Worm (Caenorhabditis elegans) whole organism, L4/young adult: Measurements from ENCODE around the gene F48E3.9.

Experiments
- W03F9.2 ChIP-seq: fragments of 150-350 bp; optimal IDR thresholded peaks from 2 replicates; lab custom pipeline; 2014; ENCODE audit warnings: missing biosample characterization, missing genetic modification characterization
- dao-5 ChIP-seq: sonication (generic microtip); optimal IDR thresholded peaks from 2 replicates; lab custom pipeline; 2016; ENCODE audit warnings: missing genotype, missing genetic modification characterization, moderate library complexity, missing compliant biosample characterization
- him-1 ChIP-seq: sonication (generic microtip); optimal IDR thresholded peaks from 2 replicates; lab custom pipeline; 2016; ENCODE audit warnings: missing genotype, missing genetic modification reagents, missing genetic modification characterization, missing compliant biosample characterization

ce11 chrX:7502807-7503206, 22.0 kb downstream of the F48E3.9 start, which contains the start of gene F48E3.6:
- TF ChIP-seq W03F9.2 (no peak), him-1 (tag; lab: Kevin White, UChicago) (no peak), dao-5 (tag; lab: Kevin White, UChicago) (no peak)
